Worm (Caenorhabditis elegans): ENCODE measurements around the gene srh-239.

Gene srh-239

DNA sequence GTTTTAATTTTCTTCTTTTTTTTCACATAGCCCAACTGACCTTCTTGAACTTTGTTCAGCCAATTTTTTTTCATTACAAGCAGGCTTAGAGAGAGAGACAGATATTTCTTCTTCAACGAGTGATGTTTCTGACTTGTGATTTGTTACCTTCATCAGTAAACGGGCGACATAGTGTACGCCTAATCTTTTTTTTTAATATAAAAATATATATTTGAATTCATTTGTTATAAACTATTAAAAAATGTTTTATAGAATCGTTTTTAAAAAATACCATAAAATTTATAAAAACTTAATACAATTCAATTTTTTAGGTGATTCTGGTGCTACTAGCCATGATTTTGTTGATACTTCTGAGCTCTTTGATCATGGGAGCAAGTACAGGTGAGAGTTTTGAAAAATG, 27.7 kb upstream of the srh-239 start, which contains the start of gene T06E6.10:
Gene T06E6.10 (plus strand): TSS at position 301 of the 400 bp plus-strand sequence.
- no peak for TF ChIP-seq efl-3 (GFP tag; optimal IDR thresholded peaks at IDR 0.05)

DNA sequence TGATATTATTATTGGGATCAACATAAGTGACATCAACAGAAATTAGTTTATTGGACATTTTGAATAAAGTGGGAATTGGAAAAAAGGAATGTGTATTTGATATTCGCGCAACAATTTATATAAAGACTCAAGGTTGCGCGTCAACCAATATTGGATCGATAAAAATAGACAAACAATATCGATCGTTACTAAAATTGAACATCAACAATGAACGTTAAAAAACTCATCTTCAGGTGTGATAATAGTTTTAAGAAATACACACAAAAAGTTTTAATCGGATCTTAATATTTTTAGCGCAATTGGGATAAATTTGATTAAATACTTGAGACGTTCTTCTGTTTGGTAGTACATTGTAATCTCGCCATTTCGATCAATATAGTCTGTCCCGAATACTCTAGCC, 21.9 kb upstream of the srh-239 start, which contains the start of gene fbxa-104:
Gene fbxa-104 (minus strand): TSS at position 83 of the 400 bp plus-strand sequence.
- no peak for TF ChIP-seq nhr-20 (tag; optimal IDR thresholded peaks at IDR 0.05)
- TF ChIP-seq nhr-84 (tag; optimal IDR thresholded peaks at IDR 0.05): no peak
- TF ChIP-seq C16A3.4 (tag; optimal IDR thresholded peaks at IDR 0.05): no peak
- no peak for TF ChIP-seq nhr-11 (tag; optimal IDR thresholded peaks at IDR 0.05)
- no peak for TF ChIP-seq aly-2 (tag; optimal IDR thresholded peaks at IDR 0.05)
- TF ChIP-seq hlh-4 (tag; optimal IDR thresholded peaks at IDR 0.05): no peak
- no peak for TF ChIP-seq nhr-237 (tag; optimal IDR thresholded peaks at IDR 0.05)
- no peak for TF ChIP-seq lir-3 (tag; optimal IDR thresholded peaks at IDR 0.05; ENCODE audit: poor library complexity)
- TF ChIP-seq snu-23 (GFP tag; optimal IDR thresholded peaks at IDR 0.05): no peak
- TF ChIP-seq sox-4 (tag; optimal IDR thresholded peaks at IDR 0.05): no peak
- TF ChIP-seq skn-1 (tag; optimal IDR thresholded peaks at IDR 0.05): no peak
- no peak for TF ChIP-seq fos-1 (tag; optimal IDR thresholded peaks at IDR 0.05)
- no peak for TF ChIP-seq ztf-4 (tag; optimal IDR thresholded peaks at IDR 0.05)
- no peak for TF ChIP-seq dsc-1 (tag; optimal IDR thresholded peaks at IDR 0.05)

DNA sequence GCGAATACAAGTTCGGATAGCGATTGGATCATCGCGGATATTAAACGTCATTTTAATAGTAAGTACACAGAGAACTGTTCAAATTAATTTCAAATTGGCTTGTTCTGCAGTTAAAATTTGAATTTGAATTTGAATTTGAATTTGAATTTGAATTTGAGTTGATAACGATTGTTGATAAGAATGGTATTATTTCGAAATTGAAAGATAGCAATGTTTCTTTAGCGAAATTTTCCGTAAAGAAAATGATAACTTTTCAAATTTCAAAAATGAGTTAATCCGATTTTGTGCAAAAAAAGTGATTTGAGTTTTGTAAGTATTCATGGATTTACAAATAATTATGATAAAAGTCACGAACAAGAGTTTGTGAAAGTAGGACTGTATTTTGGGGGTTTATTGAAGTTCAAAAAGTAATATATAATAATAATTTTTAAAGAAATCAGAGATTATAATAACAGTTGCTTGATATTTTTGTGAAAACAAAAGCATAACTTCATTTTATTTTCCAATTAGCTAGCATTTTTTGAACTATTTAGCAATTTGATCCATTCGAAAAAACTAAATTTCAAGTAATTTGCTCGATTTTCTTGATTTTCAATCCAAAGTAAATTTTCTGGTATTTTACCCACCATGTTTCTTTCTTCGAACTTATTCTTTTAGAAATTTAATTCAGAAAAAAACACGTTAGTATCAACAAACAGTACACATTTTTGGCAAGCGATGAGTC, 20.0 kb upstream of the srh-239 start, which contains the start of gene Y36E3A.2:
Gene Y36E3A.2 (plus strand): TSS at position 674 of the 724 bp plus-strand sequence.
- TF ChIP-seq unc-62 (GFP tag; optimal IDR thresholded peaks at IDR 0.05) (no peak), elt-2 (tag; optimal IDR thresholded peaks at IDR 0.05) (peak; percentile 65), jun-1 (tag; optimal IDR thresholded peaks at IDR 0.05) (no peak), egl-13 (tag; optimal IDR thresholded peaks at IDR 0.05) (no peak), efl-1 (optimal IDR thresholded peaks at IDR 0.05) (no peak), efl-1 (GFP tag; optimal IDR thresholded peaks at IDR 0.05 in 1 of 2) (peak in 1 of 2 experiments; percentile 9)

DNA sequence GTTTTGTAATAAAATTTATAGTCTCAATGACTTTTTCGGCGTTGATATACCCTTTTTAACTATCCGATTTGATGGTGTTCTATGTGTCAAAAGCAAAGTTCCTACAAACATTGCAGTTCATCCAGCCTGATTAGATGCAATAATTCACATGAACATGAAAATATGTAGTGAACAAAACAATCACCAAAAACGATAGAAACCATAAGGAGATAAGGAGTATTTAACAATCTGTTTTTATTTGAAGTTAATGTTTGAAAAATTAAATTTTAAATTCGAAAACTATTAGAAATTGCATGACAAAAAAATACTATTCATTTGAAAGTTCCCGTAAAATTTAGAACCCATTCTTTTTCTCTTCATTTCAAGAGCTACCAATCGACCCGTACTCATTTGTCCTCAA, 18.6 kb upstream of the srh-239 start, which contains the start of gene fbxa-209:
Gene fbxa-209 (minus strand): TSS at position 101 of the 400 bp plus-strand sequence.
- TF ChIP-seq efl-3 (GFP tag; optimal IDR thresholded peaks at IDR 0.05) (no peak), ets-5 (GFP tag; IDR thresholded peaks at IDR 0.05) (no peak), nhr-12 (tag; optimal IDR thresholded peaks at IDR 0.05) (no peak), dpl-1 (GFP tag; optimal IDR thresholded peaks at IDR 0.05) (no peak), tlp-1 (tag; optimal IDR thresholded peaks at IDR 0.05) (no peak), jun-1 (tag; optimal IDR thresholded peaks at IDR 0.05) (no peak), C34B4.2 (tag; optimal IDR thresholded peaks at IDR 0.05) (no peak), mdl-1 (tag; optimal IDR thresholded peaks at IDR 0.05) (no peak), lin-13 (GFP tag; optimal IDR thresholded peaks at IDR 0.05) (no peak), alr-1 (tag; optimal IDR thresholded peaks at IDR 0.05; ENCODE audit: borderline replicate concordance) (no peak), efl-1 (optimal IDR thresholded peaks at IDR 0.05) (no peak), efl-1 (GFP tag; optimal IDR thresholded peaks at IDR 0.05 in 1 of 2) (peak in 1 of 2 experiments; percentile 84), nhr-85 (tag) (peak; percentile 13), ceh-8 (GFP tag; optimal IDR thresholded peaks at IDR 0.05) (no peak), mef-2 (tag; optimal IDR thresholded peaks at IDR 0.05) (no peak)

DNA sequence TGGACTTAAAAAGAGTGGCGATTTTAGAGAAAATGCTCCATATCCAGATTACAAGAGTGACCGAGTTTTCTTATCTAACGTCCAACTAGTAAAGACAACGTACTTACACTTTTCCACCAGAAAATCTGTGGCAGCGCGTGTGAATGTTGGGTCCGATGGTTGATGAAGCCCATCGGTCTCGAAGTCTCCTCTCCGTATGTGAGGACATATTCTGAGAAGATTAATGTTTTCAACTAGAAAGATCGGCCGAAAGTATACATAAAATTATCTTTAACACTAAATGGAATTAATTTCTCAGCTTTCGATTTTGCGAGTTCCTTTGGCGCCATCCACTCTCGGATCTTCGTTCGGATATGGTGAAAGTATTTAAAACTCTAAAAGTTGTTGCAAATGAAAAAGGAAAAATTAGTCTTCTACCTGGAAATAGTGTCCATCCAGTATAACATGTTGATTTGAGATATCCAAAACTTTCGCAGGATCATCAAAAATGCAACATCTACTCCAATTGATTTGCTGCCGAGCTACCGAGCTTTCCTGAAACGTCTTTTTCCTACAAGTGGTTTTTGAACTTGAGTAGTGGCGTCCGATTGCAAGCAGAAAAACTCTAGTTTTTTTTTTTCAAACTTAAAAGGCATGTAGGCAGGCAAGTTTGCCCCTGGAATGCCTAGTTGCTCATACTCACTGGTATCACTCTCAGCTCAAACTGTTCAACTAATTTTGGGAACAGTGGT, 14.1 kb upstream of the srh-239 start:
- no peak for TF ChIP-seq efl-1 (optimal IDR thresholded peaks at IDR 0.05)
- TF ChIP-seq efl-1 (GFP tag; optimal IDR thresholded peaks at IDR 0.05 in 1 of 2): peak in 1 of 2 experiments; percentile 81
- peak; percentile 23 for TF ChIP-seq pqm-1 (tag; optimal IDR thresholded peaks at IDR 0.05)
- TF ChIP-seq ceh-63 (GFP tag; optimal IDR thresholded peaks at IDR 0.05): no peak
- TF ChIP-seq nhr-76 (tag; optimal IDR thresholded peaks at IDR 0.05): no peak
- peak; percentile 51 for TF ChIP-seq pax-3 (tag; optimal IDR thresholded peaks at IDR 0.05)
- TF ChIP-seq nhr-28 (tag; optimal IDR thresholded peaks at IDR 0.05): no peak
- no peak for TF ChIP-seq xbp-1 (tag; optimal IDR thresholded peaks at IDR 0.05)
- TF ChIP-seq ceh-82 (tag; optimal IDR thresholded peaks at IDR 0.05): no peak
- TF ChIP-seq aly-2 (tag; optimal IDR thresholded peaks at IDR 0.05): no peak
- no peak for TF ChIP-seq alr-1 (tag; optimal IDR thresholded peaks at IDR 0.05; ENCODE audit: borderline replicate concordance)
- TF ChIP-seq zip-4 (GFP tag; optimal IDR thresholded peaks at IDR 0.05): no peak
- no peak for TF ChIP-seq sox-4 (tag; optimal IDR thresholded peaks at IDR 0.05)
- TF ChIP-seq C16A3.4 (tag; optimal IDR thresholded peaks at IDR 0.05): no peak
- TF ChIP-seq jun-1 (tag; optimal IDR thresholded peaks at IDR 0.05): no peak
- TF ChIP-seq unc-62 (GFP tag; optimal IDR thresholded peaks at IDR 0.05): no peak
- TF ChIP-seq grh-1 (GFP tag; IDR thresholded peaks at IDR 0.05): no peak; the same call in 1 of the 2 replicates
- no peak for TF ChIP-seq aha-1 (tag; optimal IDR thresholded peaks at IDR 0.05)
- TF ChIP-seq ztf-4 (tag; optimal IDR thresholded peaks at IDR 0.05): no peak
